Worm (Caenorhabditis elegans): ENCODE measurements around the gene F53F1.3.

- TF ChIP-seq lsy-2 (tag; optimal IDR thresholded peaks at IDR 0.05) (no peak), mab-5 (tag; optimal IDR thresholded peaks at IDR 0.05) (no peak), mep-1 (tag; optimal IDR thresholded peaks at IDR 0.05) (no peak), lin-13 (tag; optimal IDR thresholded peaks at IDR 0.05) (no peak), unc-62 (GFP tag; optimal IDR thresholded peaks at IDR 0.05) (no peak), elt-3 (tag; optimal IDR thresholded peaks at IDR 0.05) (peak; percentile 46), tbx-8 (GFP tag; optimal IDR thresholded peaks at IDR 0.05) (no peak), blmp-1 (tag; optimal IDR thresholded peaks at IDR 0.05) (peak; percentile 57), nhr-237 (tag; optimal IDR thresholded peaks at IDR 0.05) (no peak), snpc-4 (tag; optimal IDR thresholded peaks at IDR 0.05) (no peak), nhr-2 (tag; optimal IDR thresholded peaks at IDR 0.05) (no peak), elt-1 (tag; optimal IDR thresholded peaks at IDR 0.05; ENCODE audit: borderline replicate concordance, insufficient read depth) (peak; percentile 82), nhr-76 (tag; optimal IDR thresholded peaks at IDR 0.05) (no peak)
Measured at ce11 chrV:13413301-13413700, 5.3 kb downstream of the F53F1.3 start.
